Worm (Caenorhabditis elegans): ENCODE results near the gene epg-5.

epg-5 gene

DNA sequence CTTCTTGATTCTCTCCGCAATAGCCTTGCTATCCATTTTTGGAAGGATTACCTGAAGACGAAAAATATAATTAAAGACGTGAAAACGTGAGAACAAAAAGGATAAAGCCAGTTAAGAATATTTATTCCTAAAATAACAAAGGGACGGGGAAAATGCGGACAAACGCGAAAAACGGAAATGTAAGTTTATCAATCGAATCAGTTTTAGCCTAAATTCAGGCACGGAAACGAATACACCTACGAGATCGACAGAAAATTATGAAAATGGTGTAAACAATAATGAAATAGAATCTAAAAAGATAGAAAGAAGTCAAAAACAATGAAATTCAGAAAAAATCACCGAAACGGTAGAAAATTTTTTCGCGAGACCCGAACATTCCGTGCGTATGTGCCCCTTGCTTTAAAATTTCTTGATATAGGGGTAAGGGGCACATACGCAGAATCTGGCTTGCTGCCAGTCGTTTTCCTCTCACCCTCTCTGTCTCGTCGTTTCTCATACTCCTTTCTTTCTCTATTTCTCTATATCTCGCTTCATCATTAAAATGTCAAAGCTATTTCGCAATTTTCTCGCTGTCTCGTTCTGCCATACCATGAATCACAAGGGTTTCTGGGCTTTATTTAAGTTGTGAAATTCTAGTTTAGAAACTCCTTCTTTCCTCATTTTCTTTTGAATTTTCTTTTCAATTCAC is 20.4 kb downstream of the epg-5 start, which contains the start of gene icd-1:
TSS of gene icd-1 (minus strand) at position 51 of the 688 bp plus-strand sequence.
- TF ChIP-seq F13C5.2 (tag; optimal IDR thresholded peaks at IDR 0.05) (peak; percentile 72), ceh-13 (GFP tag; optimal IDR thresholded peaks at IDR 0.05) (no peak), tbx-37 (GFP tag; conservative IDR thresholded peaks at IDR 0.05) (no peak), tbx-11 (GFP tag; IDR thresholded peaks at IDR 0.05) (no peak), hnd-1 (tag; optimal IDR thresholded peaks at IDR 0.05) (no peak), pes-1 (GFP tag; IDR thresholded peaks at IDR 0.05) (no peak), hmbx-1 (tag; optimal IDR thresholded peaks at IDR 0.05) (no peak), flt-1 (GFP tag; IDR thresholded peaks at IDR 0.05) (no peak), ama-1 (optimal IDR thresholded peaks at IDR 0.05) (no peak), ets-7 (tag; optimal IDR thresholded peaks at IDR 0.05) (peak; percentile 25), hmg-4 (GFP tag; optimal IDR thresholded peaks at IDR 0.05) (peak; percentile 1), ceh-36 (tag; optimal IDR thresholded peaks at IDR 0.05) (no peak), scrt-1 (GFP tag; IDR thresholded peaks at IDR 0.05) (no peak), B0310.2 (tag; optimal IDR thresholded peaks at IDR 0.05) (no peak), sea-1 (GFP tag; conservative IDR thresholded peaks at IDR 0.05) (no peak), tra-4 (tag; optimal IDR thresholded peaks at IDR 0.05) (no peak), aly-1 (tag; optimal IDR thresholded peaks at IDR 0.05) (no peak)

DNA sequence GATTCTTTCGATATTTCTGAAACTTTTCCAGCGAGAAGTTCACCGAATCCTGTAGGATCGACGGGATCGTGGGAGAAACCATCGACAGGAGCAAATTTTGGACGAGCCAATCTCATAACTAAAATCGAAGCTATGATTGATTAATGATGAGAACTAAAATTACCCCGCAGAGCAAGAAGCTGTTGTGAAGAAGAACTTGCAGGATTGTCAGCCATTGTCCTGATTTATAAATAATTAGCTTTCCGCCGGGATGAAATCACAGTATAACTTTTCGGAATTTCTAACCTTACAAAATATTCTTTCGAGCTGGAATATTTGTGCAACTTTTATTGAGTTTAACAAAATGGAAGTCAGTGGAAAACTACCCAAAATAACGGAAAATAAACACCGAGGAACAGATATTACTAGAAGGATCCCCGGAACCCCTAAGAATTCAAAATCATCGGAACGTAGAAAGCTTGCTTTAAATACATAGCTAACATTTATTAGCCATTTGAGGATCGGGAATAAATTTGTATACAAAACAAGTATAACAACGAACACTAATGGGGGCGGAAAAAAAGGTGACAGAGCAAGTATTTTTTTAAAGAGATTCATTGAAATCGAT is 21.8 kb downstream of the epg-5 start, which contains the start of gene C56C10.7:
TSS of gene C56C10.7 (minus strand) at position 312 of the 607 bp plus-strand sequence.
- no peak for TF ChIP-seq aly-1 (tag; optimal IDR thresholded peaks at IDR 0.05)
- no peak for TF ChIP-seq pes-1 (GFP tag; IDR thresholded peaks at IDR 0.05)
- TF ChIP-seq flt-1 (GFP tag; IDR thresholded peaks at IDR 0.05) = no peak
- TF ChIP-seq ceh-13 (GFP tag; optimal IDR thresholded peaks at IDR 0.05) = no peak
- no peak for TF ChIP-seq ama-1 (optimal IDR thresholded peaks at IDR 0.05)
- TF ChIP-seq scrt-1 (GFP tag; IDR thresholded peaks at IDR 0.05) = no peak
- no peak for TF ChIP-seq sea-1 (GFP tag; conservative IDR thresholded peaks at IDR 0.05)
- no peak for TF ChIP-seq ceh-36 (tag; optimal IDR thresholded peaks at IDR 0.05)
- no peak for TF ChIP-seq tbx-37 (GFP tag; conservative IDR thresholded peaks at IDR 0.05)
- no peak for TF ChIP-seq B0310.2 (tag; optimal IDR thresholded peaks at IDR 0.05)
- no peak for TF ChIP-seq tbx-11 (GFP tag; IDR thresholded peaks at IDR 0.05)
- no peak for TF ChIP-seq hmg-4 (GFP tag; optimal IDR thresholded peaks at IDR 0.05)
- no peak for TF ChIP-seq hmbx-1 (tag; optimal IDR thresholded peaks at IDR 0.05)
- TF ChIP-seq hnd-1 (tag; optimal IDR thresholded peaks at IDR 0.05) = no peak
- no peak for TF ChIP-seq tra-4 (tag; optimal IDR thresholded peaks at IDR 0.05)
- TF ChIP-seq ets-7 (tag; optimal IDR thresholded peaks at IDR 0.05) = no peak
- TF ChIP-seq F13C5.2 (tag; optimal IDR thresholded peaks at IDR 0.05) = no peak

DNA sequence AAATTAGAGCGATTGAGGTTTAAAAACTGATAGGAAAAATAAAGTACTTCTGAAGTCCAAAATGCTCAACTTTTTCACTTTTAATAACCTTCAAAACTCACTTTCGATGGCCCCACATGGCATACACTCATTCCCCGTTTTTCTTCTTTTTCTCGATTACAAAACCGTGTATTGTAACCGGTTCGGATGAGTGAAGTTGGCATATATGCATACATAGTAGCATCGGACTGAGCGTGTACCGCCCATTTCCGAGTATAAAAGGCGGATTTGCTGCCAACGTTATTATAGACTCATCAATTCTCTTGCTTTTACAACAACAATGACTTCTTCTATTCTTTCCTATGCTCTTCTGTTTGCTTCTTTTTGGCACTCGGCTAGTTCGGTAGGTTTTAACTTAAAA is 26.4 kb downstream of the epg-5 start, which contains the start of gene C56C10.4:
TSS of gene C56C10.4 (plus strand) at position 301 of the 400 bp plus-strand sequence.
- TF ChIP-seq scrt-1 (GFP tag; IDR thresholded peaks at IDR 0.05) = no peak
- no peak for TF ChIP-seq F13C5.2 (tag; optimal IDR thresholded peaks at IDR 0.05)
- no peak for TF ChIP-seq hmbx-1 (tag; optimal IDR thresholded peaks at IDR 0.05)
- no peak for TF ChIP-seq ceh-36 (tag; optimal IDR thresholded peaks at IDR 0.05)
- TF ChIP-seq pes-1 (GFP tag; IDR thresholded peaks at IDR 0.05) = no peak
- TF ChIP-seq aly-1 (tag; optimal IDR thresholded peaks at IDR 0.05) = no peak
- no peak for TF ChIP-seq tra-4 (tag; optimal IDR thresholded peaks at IDR 0.05)

DNA sequence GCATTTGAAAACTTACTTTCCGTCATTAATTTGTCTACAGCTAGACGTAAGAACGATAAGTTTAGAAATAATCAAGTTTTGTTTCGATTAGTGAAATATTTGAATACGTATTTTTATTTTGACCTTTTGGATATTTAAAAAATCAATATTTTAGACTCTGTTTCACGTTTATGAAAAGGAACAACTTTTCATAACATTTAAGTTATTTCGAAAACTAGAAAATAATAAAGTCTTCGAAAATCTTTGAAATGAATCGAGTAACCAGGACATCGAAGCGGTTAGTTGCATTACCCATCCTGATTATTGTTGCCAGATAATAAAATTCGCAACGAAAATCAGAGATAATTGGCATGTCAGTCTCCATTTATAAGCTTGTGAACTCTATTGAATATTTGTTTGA is 27.9 kb downstream of the epg-5 start, which contains the start of gene C56C10.6:
TSS of gene C56C10.6 (minus strand) at position 101 of the 400 bp plus-strand sequence.
- TF ChIP-seq sea-1 (GFP tag; conservative IDR thresholded peaks at IDR 0.05) = no peak
- no peak for TF ChIP-seq F13C5.2 (tag; optimal IDR thresholded peaks at IDR 0.05)
- TF ChIP-seq ets-7 (tag; optimal IDR thresholded peaks at IDR 0.05) = no peak
- TF ChIP-seq B0310.2 (tag; optimal IDR thresholded peaks at IDR 0.05) = no peak
- no peak for TF ChIP-seq ceh-36 (tag; optimal IDR thresholded peaks at IDR 0.05)
- no peak for TF ChIP-seq hnd-1 (tag; optimal IDR thresholded peaks at IDR 0.05)
- no peak for TF ChIP-seq flt-1 (GFP tag; IDR thresholded peaks at IDR 0.05)
- no peak for TF ChIP-seq tra-4 (tag; optimal IDR thresholded peaks at IDR 0.05)

DNA sequence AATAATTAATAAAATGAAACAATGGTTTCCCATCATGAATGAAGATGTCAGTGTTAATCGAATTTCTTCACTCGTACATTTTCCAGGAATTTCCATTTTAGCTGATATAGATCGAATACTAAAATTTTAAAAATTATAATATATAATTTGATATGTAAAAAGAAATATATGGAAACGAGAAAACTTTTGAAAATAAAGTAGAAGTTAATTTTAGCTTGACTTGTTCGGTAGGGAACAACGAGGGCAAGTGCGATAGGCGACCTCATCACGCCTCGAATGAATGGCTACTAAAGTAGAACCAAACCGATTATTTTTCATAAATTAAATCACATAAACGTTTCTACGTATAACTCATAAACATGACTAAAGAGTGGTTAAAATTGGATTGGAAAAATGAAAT is 30.8 kb downstream of the epg-5 start, which contains the start of gene sra-31:
TSS of gene sra-31 (minus strand) at position 101 of the 400 bp plus-strand sequence.
- no peak for TF ChIP-seq tra-4 (tag; optimal IDR thresholded peaks at IDR 0.05)
- no peak for TF ChIP-seq hmg-4 (GFP tag; optimal IDR thresholded peaks at IDR 0.05)
- no peak for TF ChIP-seq ama-1 (optimal IDR thresholded peaks at IDR 0.05)
- no peak for TF ChIP-seq B0310.2 (tag; optimal IDR thresholded peaks at IDR 0.05)
- no peak for TF ChIP-seq hmbx-1 (tag; optimal IDR thresholded peaks at IDR 0.05)
- TF ChIP-seq tbx-11 (GFP tag; IDR thresholded peaks at IDR 0.05) = no peak
- no peak for TF ChIP-seq sea-1 (GFP tag; conservative IDR thresholded peaks at IDR 0.05)
- no peak for TF ChIP-seq tbx-37 (GFP tag; conservative IDR thresholded peaks at IDR 0.05)
- TF ChIP-seq scrt-1 (GFP tag; IDR thresholded peaks at IDR 0.05) = no peak
- no peak for TF ChIP-seq F13C5.2 (tag; optimal IDR thresholded peaks at IDR 0.05)
- TF ChIP-seq aly-1 (tag; optimal IDR thresholded peaks at IDR 0.05) = no peak
- no peak for TF ChIP-seq pes-1 (GFP tag; IDR thresholded peaks at IDR 0.05)
- no peak for TF ChIP-seq hnd-1 (tag; optimal IDR thresholded peaks at IDR 0.05)
- TF ChIP-seq ceh-13 (GFP tag; optimal IDR thresholded peaks at IDR 0.05) = no peak
- no peak for TF ChIP-seq flt-1 (GFP tag; IDR thresholded peaks at IDR 0.05)
- TF ChIP-seq ceh-36 (tag; optimal IDR thresholded peaks at IDR 0.05) = no peak
- no peak for TF ChIP-seq ets-7 (tag; optimal IDR thresholded peaks at IDR 0.05)

DNA sequence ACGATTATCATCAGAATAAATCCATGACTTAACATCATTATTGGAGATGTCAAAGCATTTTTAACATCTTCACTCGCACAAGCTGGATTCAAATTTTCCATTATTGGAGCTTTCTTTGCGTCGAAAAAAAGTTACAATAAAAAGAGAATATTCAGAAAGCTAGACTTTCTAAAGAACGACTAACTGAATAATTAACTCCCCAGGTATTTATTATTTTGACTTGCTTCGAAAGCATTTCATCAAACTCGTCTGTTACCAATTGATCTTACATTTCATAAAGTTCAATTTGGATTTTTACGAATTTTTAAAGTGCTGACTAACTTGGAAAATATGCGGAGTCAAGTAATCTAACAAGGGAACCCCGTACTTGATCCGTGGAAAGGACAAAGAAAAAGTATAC is 33.5 kb downstream of the epg-5 start, which contains the start of gene sra-29:
TSS of gene sra-29 (minus strand) at position 101 of the 400 bp plus-strand sequence.
- no peak for TF ChIP-seq ceh-36 (tag; optimal IDR thresholded peaks at IDR 0.05)
- no peak for TF ChIP-seq tra-4 (tag; optimal IDR thresholded peaks at IDR 0.05)
- no peak for TF ChIP-seq ama-1 (optimal IDR thresholded peaks at IDR 0.05)
- TF ChIP-seq aly-1 (tag; optimal IDR thresholded peaks at IDR 0.05) = no peak
- TF ChIP-seq ets-7 (tag; optimal IDR thresholded peaks at IDR 0.05) = no peak

DNA sequence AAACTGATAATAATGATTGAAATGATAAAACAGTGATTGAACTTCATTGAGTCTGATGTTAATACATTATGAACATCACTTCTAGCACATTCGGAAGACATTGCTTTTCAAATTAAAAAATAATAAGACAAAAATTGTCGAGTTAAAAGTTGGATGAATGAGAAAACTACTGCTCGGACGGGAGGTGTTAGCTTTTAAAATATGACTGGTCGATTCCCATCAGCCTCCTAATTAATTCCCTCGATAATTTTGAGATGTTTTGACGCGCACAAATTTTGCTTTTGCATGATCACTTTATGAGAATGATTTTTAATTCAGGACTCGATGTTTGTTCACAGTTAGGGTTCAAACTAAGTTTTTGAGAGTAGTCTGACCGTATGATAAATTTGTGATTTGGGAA is 35.5 kb downstream of the epg-5 start, which contains the start of gene sra-28:
TSS of gene sra-28 (minus strand) at position 101 of the 400 bp plus-strand sequence.
- TF ChIP-seq ceh-36 (tag; optimal IDR thresholded peaks at IDR 0.05) = no peak
- TF ChIP-seq F13C5.2 (tag; optimal IDR thresholded peaks at IDR 0.05) = no peak
- TF ChIP-seq hnd-1 (tag; optimal IDR thresholded peaks at IDR 0.05) = no peak
- no peak for TF ChIP-seq B0310.2 (tag; optimal IDR thresholded peaks at IDR 0.05)
- no peak for TF ChIP-seq pes-1 (GFP tag; IDR thresholded peaks at IDR 0.05)
- TF ChIP-seq ama-1 (optimal IDR thresholded peaks at IDR 0.05) = no peak
- TF ChIP-seq tra-4 (tag; optimal IDR thresholded peaks at IDR 0.05) = no peak
